Fruit fly (Drosophila melanogaster) whole organism, wandering third instar larva: Measurements from ENCODE around the gene CG17549.

Experiments
- CG32264 ChIP-seq: fragments of 200-800 bp; sonication (Bioruptor generic); optimal IDR thresholded peaks from 2 replicates; lab custom pipeline; 2016; ENCODE audit warnings: missing biosample characterization, missing genetic modification characterization
- CG9705 ChIP-seq: fragments of 200-800 bp; sonication (Bioruptor generic); optimal IDR thresholded peaks from 2 replicates; lab custom pipeline; 2018; ENCODE audit warnings: missing biosample characterization, mild to moderate bottlenecking, missing genetic modification characterization
- CrebA ChIP-seq: fragments of 200-800 bp; sonication (Bioruptor generic); optimal IDR thresholded peaks from 2 replicates; lab custom pipeline; 2016; ENCODE audit warnings: missing biosample characterization, mild to moderate bottlenecking, missing genetic modification characterization, borderline replicate concordance
- Dfd ChIP-seq: fragments of >200 bp; optimal IDR thresholded peaks from 2 replicates; lab custom pipeline; 2017; ENCODE audit warnings: missing biosample characterization, missing genetic modification characterization
- Dif ChIP-seq: fragments of 200-275, 200-300 bp; sonication (Bioruptor generic); optimal IDR thresholded peaks from 2 replicates; lab custom pipeline; 2018; ENCODE audit warnings: missing biosample characterization, missing genetic modification characterization; ENCODE audit not compliant: partially characterized antibody
- GATAd ChIP-seq: sonication (Bioruptor generic); optimal IDR thresholded peaks from 2 replicates; lab custom pipeline; 2016; ENCODE audit warnings: missing biosample characterization, missing genetic modification characterization
- HLH106 ChIP-seq: fragments of 200-800 bp; optimal IDR thresholded peaks from 3 replicates; lab custom pipeline; 2019; ENCODE audit warnings: missing biosample characterization, mild to moderate bottlenecking, missing genetic modification characterization, moderate library complexity
- Hnf4 ChIP-seq: fragments of 200-800 bp; sonication (Bioruptor generic); optimal IDR thresholded peaks from 2 replicates; lab custom pipeline; 2016; ENCODE audit warnings: missing biosample characterization, mild to moderate bottlenecking, missing genetic modification characterization
- Hr78 ChIP-seq: fragments of >200 bp; optimal IDR thresholded peaks from 2 replicates; lab custom pipeline; 2017; ENCODE audit warnings: missing biosample characterization, missing genetic modification characterization
- Jra ChIP-seq: sonication (Bioruptor generic); optimal IDR thresholded peaks from 2 replicates; lab custom pipeline; 2016; ENCODE audit warnings: missing biosample characterization, missing genetic modification characterization
- Mio ChIP-seq: sonication (Bioruptor generic); optimal IDR thresholded peaks from 2 replicates; lab custom pipeline; 2016; ENCODE audit warnings: missing biosample characterization, missing genetic modification characterization
- Myc ChIP-seq: fragments of >200 bp; optimal IDR thresholded peaks from 2 replicates; lab custom pipeline; 2017
- OdsH ChIP-seq: fragments of 200-800 bp; sonication (Bioruptor generic); optimal IDR thresholded peaks from 2 replicates; lab custom pipeline; 2016; ENCODE audit warnings: missing biosample characterization, mild to moderate bottlenecking, missing genetic modification characterization
- Rel ChIP-seq, 2 experiments: fragments of 200-800 bp; sonication (Bioruptor generic) in 1 of 2; optimal IDR thresholded peaks; 2 replicates in 1 of 2; 3 replicates in 1 of 2; lab custom pipeline; 2016 to 2019; ENCODE audit warnings: mild to moderate bottlenecking in 2 of 2, missing biosample characterization in 2 of 2, missing genetic modification characterization in 2 of 2, moderate library complexity in 1 of 2
- Sp1 ChIP-seq: fragments of 200-800 bp; sonication (Bioruptor generic); optimal IDR thresholded peaks from 3 replicates; lab custom pipeline; 2019; ENCODE audit warnings: missing biosample characterization, mild to moderate bottlenecking, missing genetic modification characterization, moderate library complexity
- br ChIP-seq: fragments of 200-800 bp; sonication (Bioruptor generic); optimal IDR thresholded peaks from 2 replicates; lab custom pipeline; 2016; ENCODE audit warnings: missing biosample characterization, missing genetic modification characterization
- brk ChIP-seq: fragments of 200-800 bp; sonication (Bioruptor generic); optimal IDR thresholded peaks from 2 replicates; lab custom pipeline; 2016; ENCODE audit warnings: missing biosample characterization, mild to moderate bottlenecking, missing genetic modification characterization
- dl ChIP-seq, 2 experiments: fragments of 175-275, 200-275 bp in 1 of 2; fragments of 200-275 bp in 1 of 2; sonication (Bioruptor generic); optimal IDR thresholded peaks; lab custom pipeline; 2018; ENCODE audit warnings: mild to moderate bottlenecking in 2 of 2, missing biosample characterization in 2 of 2, missing genetic modification characterization in 2 of 2, moderate library complexity in 2 of 2; ENCODE audit not compliant: partially characterized antibody in 2 of 2, insufficient read depth in 1 of 2
- dmrt93B ChIP-seq: fragments of 200-800 bp; sonication (Bioruptor generic); optimal IDR thresholded peaks from 2 replicates; lab custom pipeline; 2018; ENCODE audit warnings: missing biosample characterization, mild to moderate bottlenecking, missing genetic modification characterization
- ey ChIP-seq: fragments of 200-800 bp; sonication (Bioruptor generic); optimal IDR thresholded peaks from 2 replicates; lab custom pipeline; 2016; ENCODE audit warnings: missing biosample characterization, missing genetic modification characterization
- foxo ChIP-seq, 2 experiments: fragments of 200-800 bp; sonication (Bioruptor generic); optimal IDR thresholded peaks; 2 replicates in 1 of 2; 3 replicates in 1 of 2; lab custom pipeline; 2016 to 2017; ENCODE audit warnings: missing biosample characterization in 2 of 2, missing genetic modification characterization in 2 of 2
- fru ChIP-seq: fragments of 200-800 bp; sonication (Bioruptor generic); optimal IDR thresholded peaks from 3 replicates; lab custom pipeline; 2016; ENCODE audit warnings: missing biosample characterization, mild to moderate bottlenecking, missing genetic modification characterization
- h ChIP-seq: fragments of 200-800 bp; sonication (Bioruptor generic); optimal IDR thresholded peaks from 3 replicates; lab custom pipeline; 2016; ENCODE audit warnings: missing biosample characterization, mild to moderate bottlenecking, missing genetic modification characterization
- jim ChIP-seq: fragments of 175-275, 200-325 bp; sonication (Bioruptor generic); optimal IDR thresholded peaks from 2 replicates; lab custom pipeline; 2016; ENCODE audit warnings: missing biosample characterization, mild to moderate bottlenecking, missing genetic modification characterization
- lola ChIP-seq: fragments of >200 bp; optimal IDR thresholded peaks from 2 replicates; lab custom pipeline; 2017; ENCODE audit warnings: missing biosample characterization, missing genetic modification characterization
- pan ChIP-seq: fragments of >200 bp; optimal IDR thresholded peaks from 2 replicates; lab custom pipeline; 2017
- psq ChIP-seq: fragments of 200-800 bp; sonication (Bioruptor generic); optimal IDR thresholded peaks from 3 replicates; lab custom pipeline; 2017; ENCODE audit warnings: missing biosample characterization, mild to moderate bottlenecking, missing genetic modification characterization, moderate library complexity
- rgr ChIP-seq: fragments of 200-800 bp; sonication (Bioruptor generic); optimal IDR thresholded peaks from 3 replicates; lab custom pipeline; 2016; ENCODE audit warnings: missing biosample characterization, mild to moderate bottlenecking, missing genetic modification characterization
- sage ChIP-seq: fragments of 200-800 bp; sonication (Bioruptor generic); optimal IDR thresholded peaks from 2 replicates; lab custom pipeline; 2016; ENCODE audit warnings: missing biosample characterization, mild to moderate bottlenecking, missing genetic modification characterization
- tai ChIP-seq: sonication (Bioruptor generic); optimal IDR thresholded peaks from 2 replicates; lab custom pipeline; 2016; ENCODE audit warnings: missing biosample characterization, missing genetic modification characterization
- usp ChIP-seq: fragments of >200 bp; optimal IDR thresholded peaks from 2 replicates; lab custom pipeline; 2017; ENCODE audit warnings: missing biosample characterization, missing genetic modification characterization
- woc ChIP-seq: sonication (Bioruptor generic); optimal IDR thresholded peaks from 2 replicates; lab custom pipeline; 2016; ENCODE audit warnings: missing biosample characterization, mild to moderate bottlenecking, missing genetic modification characterization

The CG17549 gene

dm6 chr2L:19362734-19363363 is 27.0 kb downstream of the CG17549 start, which contains the start of gene dnt:
dnt (minus strand) TSS chr2L:19363227.
- TF ChIP-seq Jra (GFP tag; lab: Kevin White, UChicago) = no peak
- TF ChIP-seq psq = peak; percentile 98
- TF ChIP-seq dmrt93B = no peak
- no peak for TF ChIP-seq Mio (GFP tag; lab: Kevin White, UChicago)
- TF ChIP-seq Myc (lab: Kevin White, UChicago) = no peak
- no peak for TF ChIP-seq foxo (GFP tag; optimal IDR thresholded peaks at IDR 0.05; lab: Kevin White, UChicago)
- no peak for TF ChIP-seq Hnf4
- no peak for TF ChIP-seq fru
- TF ChIP-seq dl (GFP tag; optimal IDR thresholded peaks at IDR 0.05; lab: Kevin White, UChicago; ENCODE audit: insufficient read depth in 1 of 2, partially characterized antibody in 2 of 2) = no peak

dm6 chr2L:19361632-19362142 is 28.2 kb downstream of the CG17549 start:
- no peak for TF ChIP-seq sage (GFP tag; lab: Kevin White, UChicago)
- no peak for TF ChIP-seq GATAd (GFP tag; lab: Kevin White, UChicago)
- TF ChIP-seq br (GFP tag; lab: Kevin White, UChicago) = peak; percentile 56
- TF ChIP-seq Jra (GFP tag; lab: Kevin White, UChicago) = no peak
- peak; percentile 69 for TF ChIP-seq rgr (GFP tag; lab: Kevin White, UChicago)
- peak; percentile 29 for TF ChIP-seq tai (GFP tag; lab: Kevin White, UChicago)
- no peak for TF ChIP-seq pan
- TF ChIP-seq OdsH (GFP tag; lab: Kevin White, UChicago) = peak; percentile 68
- TF ChIP-seq Hr78 (GFP tag; lab: Kevin White, UChicago) = no peak
- no peak for TF ChIP-seq Myc (lab: Kevin White, UChicago)
- peak; percentile 79 for TF ChIP-seq fru
- no peak for TF ChIP-seq jim
- TF ChIP-seq Dfd (GFP tag; lab: Kevin White, UChicago) = no peak
- no peak for TF ChIP-seq Rel (GFP tag; optimal IDR thresholded peaks at IDR 0.05; lab: Kevin White, UChicago)
- peak; percentile 26 for TF ChIP-seq Rel (tag; optimal IDR thresholded peaks at IDR 0.05; lab: Kevin White, UChicago)
- no peak for TF ChIP-seq CrebA (GFP tag; lab: Kevin White, UChicago)
- peak; percentile 5 for TF ChIP-seq CG32264 (GFP tag; lab: Kevin White, UChicago)
- peak in 1 of 2 experiments; percentile 79 for TF ChIP-seq foxo (GFP tag; optimal IDR thresholded peaks at IDR 0.05; lab: Kevin White, UChicago)
- peak; percentile 80 for TF ChIP-seq Sp1
- TF ChIP-seq CG9705 (GFP tag; lab: Kevin White, UChicago) = peak; percentile 58
- TF ChIP-seq Hnf4 = peak; percentile 3
- TF ChIP-seq dl (GFP tag; optimal IDR thresholded peaks at IDR 0.05; lab: Kevin White, UChicago; ENCODE audit: insufficient read depth in 1 of 2, partially characterized antibody in 2 of 2) = peak in 1 of 2 experiments; percentile 38
- peak; percentile 70 for TF ChIP-seq woc
- peak; percentile 40 for TF ChIP-seq brk (GFP tag; lab: Kevin White, UChicago)
- TF ChIP-seq ey = peak; percentile 65
- no peak for TF ChIP-seq lola
- TF ChIP-seq HLH106 (tag; lab: Kevin White, UChicago) = peak; percentile 84
- TF ChIP-seq dmrt93B = peak; percentile 48
- peak; percentile 77 for TF ChIP-seq h (GFP tag; lab: Kevin White, UChicago)
- peak; percentile 89 for TF ChIP-seq psq

dm6 chr2L:19359802-19360429 is 30.0 kb downstream of the CG17549 start:
- TF ChIP-seq psq (no peak), usp (GFP tag; lab: Kevin White, UChicago) (no peak), Dif (no peak), ey (no peak), Myc (lab: Kevin White, UChicago) (no peak), lola (no peak), h (GFP tag; lab: Kevin White, UChicago) (no peak), dl (GFP tag; optimal IDR thresholded peaks at IDR 0.05; lab: Kevin White, UChicago; ENCODE audit: insufficient read depth in 1 of 2, partially characterized antibody in 2 of 2) (no peak), Mio (GFP tag; lab: Kevin White, UChicago) (no peak), tai (GFP tag; lab: Kevin White, UChicago) (no peak), CrebA (GFP tag; lab: Kevin White, UChicago) (no peak), GATAd (GFP tag; lab: Kevin White, UChicago) (no peak), CG9705 (GFP tag; lab: Kevin White, UChicago) (no peak), sage (GFP tag; lab: Kevin White, UChicago) (no peak), foxo (GFP tag; optimal IDR thresholded peaks at IDR 0.05; lab: Kevin White, UChicago) (no peak)
